Worm (Caenorhabditis elegans) whole organism, L3 larva: ENCODE measurements around the gene ctsa-2.

ENCODE experiments used
- ama-1 ChIP-seq: fragments of 150-350 bp; optimal IDR thresholded peaks from 2 replicates; lab custom pipeline; 2018
- ceh-82 ChIP-seq: fragments of 150-350 bp; optimal IDR thresholded peaks from 2 replicates; lab custom pipeline; 2014; ENCODE audit warnings: missing biosample characterization, missing genetic modification characterization
- ceh-9 ChIP-seq: sonication (generic microtip); optimal IDR thresholded peaks from 2 replicates; lab custom pipeline; 2018; ENCODE audit warnings: missing biosample characterization, missing genetic modification characterization
- eor-1 ChIP-seq, 2 experiments: fragments of 150-350 bp; optimal IDR thresholded peaks; 2 replicates each; lab custom pipeline; 2014 to 2018; ENCODE audit warnings: missing biosample characterization in 2 of 2, missing genetic modification characterization in 2 of 2
- fkh-2 ChIP-seq: fragments of 150-350 bp; optimal IDR thresholded peaks from 2 replicates; lab custom pipeline; 2014; ENCODE audit warnings: missing biosample characterization, missing genetic modification reagents, missing genetic modification characterization
- mdl-1 ChIP-seq: fragments of 150-350 bp; optimal IDR thresholded peaks from 2 replicates; lab custom pipeline; 2014; ENCODE audit warnings: missing biosample characterization, missing genetic modification characterization
- pha-4 ChIP-seq: fragments of 150-350 bp; optimal IDR thresholded peaks from 2 replicates; lab custom pipeline; 2014; ENCODE audit warnings: missing biosample characterization, missing genetic modification reagents, missing genetic modification characterization
- unc-62 ChIP-seq: fragments of 150-350 bp; sonication (generic microtip); optimal IDR thresholded peaks from 4 replicates; lab custom pipeline; 2014; ENCODE audit warnings: missing biosample characterization, missing genetic modification reagents, missing genetic modification characterization

- TF ChIP-seq eor-1 (tag; optimal IDR thresholded peaks at IDR 0.05; lab: Kevin White, UChicago) (no peak), mdl-1 (no peak), pha-4 (tag; lab: Kevin White, UChicago) (no peak), fkh-2 (tag; lab: Kevin White, UChicago) (no peak), unc-62 (GFP tag; lab: Kevin White, UChicago) (no peak), ceh-82 (tag; lab: Kevin White, UChicago) (no peak), ama-1 (lab: Kevin White, UChicago) (no peak), ceh-9 (tag; lab: Kevin White, UChicago) (no peak)
Measured at ce11 chrX:6468499-6468898, 38.1 kb upstream of the ctsa-2 start, which contains the start of gene C15B12.9.
